Worm (Caenorhabditis elegans) whole organism, young adult: ENCODE measurements around the gene pkc-1.

Experiments
- D2030.7 ChIP-seq: fragments of 200-800 bp; sonication (Bioruptor generic); IDR thresholded peaks from 2 replicates; pipeline ENCODE4 v1.3.6; 2022; ENCODE audit warnings: missing genetic modification reagents, missing genetic modification characterization, missing compliant biosample characterization
- F23B12.7 ChIP-seq: sonication (generic microtip); optimal IDR thresholded peaks from 2 replicates; lab custom pipeline; 2017; ENCODE audit warnings: missing genetic modification characterization, mild to moderate bottlenecking, missing compliant biosample characterization, antibody characterized with exemption, moderate library complexity; ENCODE audit not compliant: insufficient read depth
- F37B4.10 ChIP-seq: fragments of 200-800 bp; sonication (Bioruptor generic); IDR thresholded peaks from 2 replicates; pipeline ENCODE4 v1.3.6; 2022; ENCODE audit warnings: missing genetic modification characterization, missing compliant biosample characterization
- F49E8.2 ChIP-seq: sonication (generic microtip); optimal IDR thresholded peaks from 3 replicates; lab custom pipeline; 2017; ENCODE audit warnings: missing genetic modification characterization, mild to moderate bottlenecking, missing compliant biosample characterization, antibody characterized with exemption, moderate library complexity; ENCODE audit not compliant: insufficient read depth
- F57C9.4 ChIP-seq: sonication (generic microtip); optimal IDR thresholded peaks from 2 replicates; lab custom pipeline; 2017; ENCODE audit warnings: mild to moderate bottlenecking, missing genetic modification characterization, missing compliant biosample characterization
- K11D2.4 ChIP-seq: fragments of 200-800 bp; sonication (Bioruptor generic); IDR thresholded peaks from 2 replicates; pipeline ENCODE4 v1.3.6; 2022; ENCODE audit warnings: missing genetic modification reagents, missing genetic modification characterization, missing compliant biosample characterization
- T07F8.4 ChIP-seq: sonication (generic microtip); optimal IDR thresholded peaks from 2 replicates; lab custom pipeline; 2016; ENCODE audit warnings: mild to moderate bottlenecking, missing genetic modification characterization, moderate library complexity, missing compliant biosample characterization
- T26A5.8 ChIP-seq: sonication (generic microtip); optimal IDR thresholded peaks from 2 replicates; lab custom pipeline; 2016; ENCODE audit warnings: missing genetic modification characterization, missing compliant biosample characterization
- Y53G8AR.9 ChIP-seq: fragments of 200-800 bp; sonication (Bioruptor generic); conservative IDR thresholded peaks from 2 replicates; pipeline ENCODE4 v1.3.6; 2022; ENCODE audit warnings: missing genetic modification reagents, missing genetic modification characterization, missing compliant biosample characterization
- cebp-2 ChIP-seq: fragments of 200-800 bp; sonication (Bioruptor generic); IDR thresholded peaks from 2 replicates; pipeline ENCODE4 v1.3.6; 2022; ENCODE audit warnings: missing genetic modification characterization, missing compliant biosample characterization
- chd-7 ChIP-seq: sonication (generic microtip); optimal IDR thresholded peaks from 2 replicates; lab custom pipeline; 2016; ENCODE audit warnings: mild to moderate bottlenecking, missing genetic modification characterization, moderate library complexity, missing compliant biosample characterization
- dox-1 ChIP-seq: fragments of 200-800 bp; sonication (Bioruptor generic); IDR thresholded peaks from 2 replicates; pipeline ENCODE4 v1.3.6; 2022; ENCODE audit warnings: missing genetic modification reagents, missing genetic modification characterization, missing compliant biosample characterization
- egl-18 ChIP-seq: fragments of 200-800 bp; sonication (Bioruptor generic); IDR thresholded peaks from 2 replicates; pipeline ENCODE4 v1.3.6; 2022; ENCODE audit warnings: missing genetic modification reagents, missing genetic modification characterization, missing compliant biosample characterization
- egrh-3 ChIP-seq: fragments of 200-800 bp; sonication (Bioruptor generic); IDR thresholded peaks from 2 replicates; pipeline ENCODE4 v1.3.6; 2022; ENCODE audit warnings: missing genetic modification reagents, missing genetic modification characterization, missing compliant biosample characterization
- ets-4 ChIP-seq: fragments of 200-800 bp; sonication (Bioruptor generic); optimal IDR thresholded peaks from 2 replicates; lab custom pipeline; 2018; ENCODE audit warnings: mild to moderate bottlenecking, missing genetic modification characterization, missing compliant biosample characterization
- him-1 ChIP-seq: sonication (generic microtip); optimal IDR thresholded peaks from 2 replicates; lab custom pipeline; 2016; ENCODE audit warnings: missing genotype, missing genetic modification reagents, missing genetic modification characterization, missing compliant biosample characterization
- hlh-12 ChIP-seq: sonication (generic microtip); optimal IDR thresholded peaks from 2 replicates; lab custom pipeline; 2016; ENCODE audit warnings: missing genetic modification characterization, missing compliant biosample characterization
- hlh-26 ChIP-seq: fragments of 200-800 bp; sonication (Bioruptor generic); conservative IDR thresholded peaks from 2 replicates; pipeline ENCODE4 v1.3.6; 2022; ENCODE audit warnings: missing genetic modification reagents, missing genetic modification characterization, missing compliant biosample characterization
- lin-40 ChIP-seq: sonication (generic microtip); optimal IDR thresholded peaks from 2 replicates; lab custom pipeline; 2016; ENCODE audit warnings: missing genetic modification characterization, mild to moderate bottlenecking, missing compliant biosample characterization, missing genotype, missing genetic modification reagents
- lin-54 ChIP-seq: fragments of 200-800 bp; sonication (Bioruptor generic); optimal IDR thresholded peaks from 2 replicates; lab custom pipeline; 2018; ENCODE audit warnings: mild to moderate bottlenecking, missing genetic modification characterization, missing compliant biosample characterization
- madf-10 ChIP-seq: sonication (generic microtip); optimal IDR thresholded peaks from 2 replicates; lab custom pipeline; 2016; ENCODE audit warnings: mild to moderate bottlenecking, missing genetic modification characterization, missing compliant biosample characterization
- madf-6 ChIP-seq: fragments of 200-800 bp; sonication (Bioruptor generic); IDR thresholded peaks from 2 replicates; pipeline ENCODE4 v1.3.6; 2022; ENCODE audit warnings: missing genetic modification reagents, missing genetic modification characterization, missing compliant biosample characterization
- mcd-1 ChIP-seq: fragments of 200-800 bp; sonication (Bioruptor generic); IDR thresholded peaks from 2 replicates; pipeline ENCODE4 v1.3.6; 2022; ENCODE audit warnings: missing genetic modification reagents, missing genetic modification characterization, missing compliant biosample characterization
- mel-28 ChIP-seq: sonication (generic microtip); optimal IDR thresholded peaks from 2 replicates; lab custom pipeline; 2016; ENCODE audit warnings: borderline replicate concordance, mild to moderate bottlenecking, missing genetic modification characterization, missing compliant biosample characterization
- mes-4 ChIP-seq: sonication (generic microtip); optimal IDR thresholded peaks from 2 replicates; lab custom pipeline; 2016; ENCODE audit warnings: missing genotype, missing genetic modification characterization, missing compliant biosample characterization
- nhr-120 ChIP-seq: fragments of 200-800 bp; sonication (Bioruptor generic); IDR thresholded peaks from 2 replicates; pipeline ENCODE4 v1.3.6; 2022; ENCODE audit warnings: missing genetic modification characterization, missing compliant biosample characterization
- pha-4 ChIP-seq: fragments of 150-350 bp; sonication (generic microtip); optimal IDR thresholded peaks from 2 replicates; lab custom pipeline; 2014; ENCODE audit warnings: missing biosample characterization, missing genetic modification reagents, missing genetic modification characterization
- rec-8 ChIP-seq, 2 experiments: sonication (generic microtip); optimal IDR thresholded peaks; 2 replicates each; lab custom pipeline; 2016; ENCODE audit warnings: mild to moderate bottlenecking in 2 of 2, missing genetic modification characterization in 2 of 2, missing genetic modification reagents in 2 of 2, missing genotype in 2 of 2, missing biosample characterization in 1 of 2, missing compliant biosample characterization in 1 of 2, moderate library complexity in 1 of 2
- repo-1 ChIP-seq: sonication (generic microtip); optimal IDR thresholded peaks from 2 replicates; lab custom pipeline; 2017; ENCODE audit warnings: mild to moderate bottlenecking, missing genetic modification characterization, missing compliant biosample characterization
- sea-2 ChIP-seq: fragments of 200-800 bp; sonication (Bioruptor generic); IDR thresholded peaks from 2 replicates; pipeline ENCODE4 v1.3.6; 2022; ENCODE audit warnings: missing genetic modification characterization, missing compliant biosample characterization
- snpc-1.3 ChIP-seq: sonication (generic microtip); optimal IDR thresholded peaks from 2 replicates; lab custom pipeline; 2017; ENCODE audit warnings: missing genetic modification characterization, mild to moderate bottlenecking, missing compliant biosample characterization, antibody characterized with exemption, moderate library complexity, missing genotype, missing genetic modification reagents; ENCODE audit not compliant: insufficient read depth
- snpc-3.4 ChIP-seq: sonication (generic microtip); optimal IDR thresholded peaks from 2 replicates; lab custom pipeline; 2017; ENCODE audit warnings: missing genetic modification characterization, mild to moderate bottlenecking, missing compliant biosample characterization, antibody characterized with exemption, moderate library complexity, missing genotype, missing genetic modification reagents
- snpc-4 ChIP-seq, 5 experiments: fragments of 150-350 bp in 1 of 5; sonication (generic microtip) in 4 of 5; optimal IDR thresholded peaks; 2 replicates each; lab custom pipeline; 2014 to 2018; ENCODE audit warnings: missing genetic modification characterization in 5 of 5, missing biosample characterization in 3 of 5, antibody characterized with exemption in 2 of 5, mild to moderate bottlenecking in 2 of 5, missing compliant biosample characterization in 2 of 5, missing genotype in 2 of 5, moderate library complexity in 2 of 5, missing genetic modification reagents in 1 of 5
- somi-1 ChIP-seq: fragments of 200-800 bp; sonication (Bioruptor generic); optimal IDR thresholded peaks from 2 replicates; lab custom pipeline; 2018; ENCODE audit warnings: mild to moderate bottlenecking, missing genetic modification characterization, missing compliant biosample characterization
- tbp1 ChIP-seq: fragments of 200-800 bp; sonication (Bioruptor generic); optimal IDR thresholded peaks from 2 replicates; lab custom pipeline; 2018; ENCODE audit warnings: mild to moderate bottlenecking, missing genetic modification characterization, missing compliant biosample characterization
- xnd-1 ChIP-seq: sonication (generic microtip); optimal IDR thresholded peaks from 2 replicates; lab custom pipeline; 2016; ENCODE audit warnings: missing genotype, missing genetic modification reagents, missing genetic modification characterization, missing compliant biosample characterization
- zim-3 ChIP-seq: sonication (generic microtip); optimal IDR thresholded peaks from 2 replicates; lab custom pipeline; 2017; ENCODE audit warnings: mild to moderate bottlenecking, missing genetic modification characterization, moderate library complexity, missing compliant biosample characterization
- ztf-25 ChIP-seq: fragments of 200-800 bp; sonication (Bioruptor generic); IDR thresholded peaks from 2 replicates; pipeline ENCODE4 v1.3.6; 2022; ENCODE audit warnings: missing genetic modification reagents, missing genetic modification characterization, missing compliant biosample characterization
- ztf-26 ChIP-seq: sonication (generic microtip); optimal IDR thresholded peaks from 2 replicates; lab custom pipeline; 2017; ENCODE audit warnings: missing genetic modification characterization, missing compliant biosample characterization
- ztf-28 ChIP-seq: fragments of 200-800 bp; sonication (Bioruptor generic); IDR thresholded peaks from 2 replicates; pipeline ENCODE4 v1.3.6; 2022; ENCODE audit warnings: missing genetic modification reagents, missing genetic modification characterization, missing compliant biosample characterization

Gene pkc-1

ce11 chrV:11979673-11980561, 52.0 kb downstream of the pkc-1 start, which contains the start of gene snr-4 (continued):
- TF ChIP-seq T26A5.8 (tag; lab: Kevin White, UChicago): no peak
- TF ChIP-seq pha-4 (tag; lab: Kevin White, UChicago): peak; percentile 49
- peak; percentile 92 for TF ChIP-seq Y53G8AR.9 (GFP tag; lab: Robert Waterston, UW)
- peak; percentile 49 for TF ChIP-seq F57C9.4 (tag; lab: Kevin White, UChicago)
- TF ChIP-seq hlh-26 (GFP tag; lab: Robert Waterston, UW): no peak
- peak; percentile 25 for TF ChIP-seq mel-28 (tag; lab: Kevin White, UChicago)
- TF ChIP-seq mes-4: peak; percentile 88
- no peak for TF ChIP-seq zim-3 (tag; lab: Kevin White, UChicago)
- peak; percentile 88 for TF ChIP-seq K11D2.4
- peak; percentile 84 for TF ChIP-seq chd-7
- peak; percentile 76; the same call in 1 of the 2 replicates for TF ChIP-seq egl-18
- TF ChIP-seq T07F8.4: peak; percentile 48
- peak; percentile 93 for TF ChIP-seq mcd-1
- TF ChIP-seq ztf-28 (GFP tag; lab: Robert Waterston, UW): peak; percentile 95
- TF ChIP-seq ztf-25 (GFP tag; lab: Robert Waterston, UW): no peak
- no peak for TF ChIP-seq hlh-12 (tag; lab: Kevin White, UChicago)
- peak; percentile 99 for TF ChIP-seq D2030.7
- no peak for TF ChIP-seq nhr-120 (GFP tag; lab: Robert Waterston, UW)
- peak; percentile 93 for TF ChIP-seq repo-1
- peak; percentile 61; the same call in 1 of the 2 replicates for TF ChIP-seq cebp-2
- TF ChIP-seq xnd-1: peak; percentile 61
- TF ChIP-seq lin-54: peak; percentile 90
- no peak for TF ChIP-seq sea-2 (GFP tag; lab: Robert Waterston, UW)
- TF ChIP-seq F37B4.10 (GFP tag; lab: Robert Waterston, UW): 0 out of 2 replicates have a peak, but pooled peaks have one; percentile 58
- peak in 1 of 2 experiments; percentile 37 for TF ChIP-seq rec-8 (tag; optimal IDR thresholded peaks at IDR 0.05; lab: Kevin White, UChicago)
- peak; percentile 26 for TF ChIP-seq ets-4 (GFP tag; lab: Kevin White, UChicago)
- TF ChIP-seq lin-40: peak; percentile 93
- TF ChIP-seq somi-1 (GFP tag; lab: Kevin White, UChicago): peak; percentile 58
- peak; percentile 97 for TF ChIP-seq snpc-3.4 (tag; lab: Kevin White, UChicago)
- peak; percentile 98 for TF ChIP-seq dox-1 (GFP tag; lab: Robert Waterston, UW)
- TF ChIP-seq tbp1 (GFP tag; lab: Kevin White, UChicago): peak; percentile 81
- TF ChIP-seq snpc-1.3 (tag; lab: Kevin White, UChicago): peak; percentile 94
- TF ChIP-seq madf-10 (tag; lab: Kevin White, UChicago): peak; percentile 56
- TF ChIP-seq ztf-26 (tag; lab: Kevin White, UChicago): peak; percentile 76
- peak; percentile 68 for TF ChIP-seq F23B12.7 (tag; lab: Kevin White, UChicago)

DNA sequence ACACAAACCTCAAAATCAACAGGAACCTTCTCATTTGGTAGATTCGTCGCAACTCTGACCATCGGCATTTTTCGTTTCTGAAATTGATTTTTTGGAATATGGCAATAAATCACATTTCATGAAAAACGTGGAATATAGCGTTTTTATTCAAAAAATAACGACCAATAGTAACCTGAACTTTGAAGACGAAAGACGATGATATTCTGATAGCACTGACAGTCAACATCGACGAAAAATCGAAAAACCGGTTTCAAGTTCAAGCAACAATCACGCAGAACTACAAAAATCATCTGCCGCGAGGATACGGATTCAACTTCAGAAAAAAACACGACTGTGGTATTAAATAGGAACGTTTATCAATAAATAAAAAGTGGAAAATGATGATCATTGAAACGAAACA, 53.8 kb downstream of the pkc-1 start, which contains the start of gene mif-2:
mif-2 (minus strand) TSS at position 281 of the 400 bp plus-strand sequence.
- TF ChIP-seq Y53G8AR.9 (GFP tag; lab: Robert Waterston, UW) (no peak), egrh-3 (GFP tag; lab: Robert Waterston, UW) (no peak), madf-6 (GFP tag; lab: Robert Waterston, UW) (0 out of 2 replicates have a peak, but pooled peaks have one; percentile 5), snpc-3.4 (tag; lab: Kevin White, UChicago) (peak; percentile 43), snpc-1.3 (tag; lab: Kevin White, UChicago) (peak; percentile 5), F49E8.2 (tag; lab: Kevin White, UChicago) (peak; percentile 19), snpc-4 (GFP tag; optimal IDR thresholded peaks at IDR 0.05; lab: Kevin White, UChicago) (no peak), snpc-4 (tag; optimal IDR thresholded peaks at IDR 0.05; lab: Kevin White, UChicago) (peak in 1 of 4 experiments; percentile 61), pha-4 (tag; lab: Kevin White, UChicago) (no peak), him-1 (tag; lab: Kevin White, UChicago) (peak; percentile 14)
